Worm (Caenorhabditis elegans) whole organism, mixed stage, embryonic: ENCODE results near the gene F58F9.1.

Source experiments
- M03D4.4 ChIP-seq: sonication (generic microtip); optimal IDR thresholded peaks from 2 replicates; lab custom pipeline; 2017; ENCODE audit warnings: mild to moderate bottlenecking, missing genetic modification characterization, missing compliant biosample characterization
- bed-3 ChIP-seq: fragments of 200-800 bp; sonication (Bioruptor generic); optimal IDR thresholded peaks from 3 replicates; lab custom pipeline; 2018; ENCODE audit warnings: mild to moderate bottlenecking, missing genetic modification characterization, moderate library complexity, missing compliant biosample characterization
- blmp-1 ChIP-seq: fragments of 150-350 bp; optimal IDR thresholded peaks from 2 replicates; lab custom pipeline; 2014; ENCODE audit warnings: missing biosample characterization, missing genetic modification characterization
- ceh-43 ChIP-seq: fragments of 200-800 bp; sonication (Bioruptor generic); optimal IDR thresholded peaks from 2 replicates; lab custom pipeline; 2018; ENCODE audit warnings: mild to moderate bottlenecking, missing genetic modification characterization, moderate library complexity, missing compliant biosample characterization
- ceh-83 ChIP-seq: fragments of 200-800 bp; sonication (Bioruptor generic); optimal IDR thresholded peaks from 2 replicates; lab custom pipeline; 2018; ENCODE audit warnings: mild to moderate bottlenecking, missing genetic modification characterization, missing compliant biosample characterization
- ces-1 ChIP-seq: fragments of 150-350 bp; optimal IDR thresholded peaks from 2 replicates; lab custom pipeline; 2014; ENCODE audit warnings: missing biosample characterization, missing genetic modification reagents, missing genetic modification characterization
- cnd-1 ChIP-seq: fragments of 200-800 bp; sonication (Bioruptor generic); optimal IDR thresholded peaks from 2 replicates; lab custom pipeline; 2018; ENCODE audit warnings: mild to moderate bottlenecking, missing genetic modification characterization, missing compliant biosample characterization
- drap-1 ChIP-seq: fragments of 200-800 bp; sonication (Bioruptor generic); optimal IDR thresholded peaks from 3 replicates; lab custom pipeline; 2018; ENCODE audit warnings: mild to moderate bottlenecking, missing genetic modification characterization, missing compliant biosample characterization
- elt-3 ChIP-seq: fragments of 150-350 bp; optimal IDR thresholded peaks from 2 replicates; lab custom pipeline; 2014; ENCODE audit warnings: missing biosample characterization, missing genetic modification characterization
- flh-1 ChIP-seq: fragments of 200-800 bp; sonication (Bioruptor generic); optimal IDR thresholded peaks from 2 replicates; lab custom pipeline; 2018; ENCODE audit warnings: mild to moderate bottlenecking, missing genetic modification characterization, moderate library complexity, missing compliant biosample characterization
- ham-2 ChIP-seq: fragments of 200-800 bp; sonication (Bioruptor generic); optimal IDR thresholded peaks from 2 replicates; lab custom pipeline; 2018; ENCODE audit warnings: mild to moderate bottlenecking, missing genetic modification characterization, missing compliant biosample characterization
- hlh-1 ChIP-seq: fragments of 150-350 bp; optimal IDR thresholded peaks from 2 replicates; lab custom pipeline; 2014; ENCODE audit warnings: missing biosample characterization, missing genetic modification reagents, missing genetic modification characterization
- lin-13 ChIP-seq: fragments of 150-350 bp; optimal IDR thresholded peaks from 2 replicates; lab custom pipeline; 2014; ENCODE audit warnings: missing biosample characterization, missing genetic modification characterization
- lin-32 ChIP-seq: fragments of 200-800 bp; sonication (Bioruptor generic); optimal IDR thresholded peaks from 2 replicates; lab custom pipeline; 2018; ENCODE audit warnings: mild to moderate bottlenecking, missing genetic modification characterization, missing compliant biosample characterization
- lsy-2 ChIP-seq: fragments of 150-350 bp; optimal IDR thresholded peaks from 2 replicates; lab custom pipeline; 2014; ENCODE audit warnings: missing biosample characterization, missing genetic modification characterization
- mab-5 ChIP-seq: fragments of 150-350 bp; optimal IDR thresholded peaks from 2 replicates; lab custom pipeline; 2014; ENCODE audit warnings: missing biosample characterization, missing genetic modification characterization
- mep-1 ChIP-seq: fragments of 150-350 bp; optimal IDR thresholded peaks from 2 replicates; lab custom pipeline; 2017; ENCODE audit warnings: missing biosample characterization, missing genetic modification reagents, missing genetic modification characterization, inconsistent platforms
- nhr-2 ChIP-seq: fragments of 150-350 bp; optimal IDR thresholded peaks from 2 replicates; lab custom pipeline; 2014; ENCODE audit warnings: missing biosample characterization, missing genetic modification characterization
- nhr-237 ChIP-seq: fragments of 150-350 bp; optimal IDR thresholded peaks from 2 replicates; lab custom pipeline; 2014; ENCODE audit warnings: missing biosample characterization, missing genetic modification characterization
- nhr-28 ChIP-seq: fragments of 150-350 bp; optimal IDR thresholded peaks from 2 replicates; lab custom pipeline; 2014; ENCODE audit warnings: missing biosample characterization, missing genetic modification characterization
- pha-4 ChIP-seq: fragments of 150-350 bp; optimal IDR thresholded peaks from 2 replicates; lab custom pipeline; 2018; ENCODE audit warnings: missing biosample characterization, missing genetic modification reagents, missing genetic modification characterization
- sem-2 ChIP-seq: fragments of 200-800 bp; sonication (Bioruptor generic); optimal IDR thresholded peaks from 2 replicates; lab custom pipeline; 2018; ENCODE audit warnings: mild to moderate bottlenecking, missing genetic modification characterization, missing compliant biosample characterization
- snpc-4 ChIP-seq: fragments of 150-350 bp; optimal IDR thresholded peaks from 2 replicates; lab custom pipeline; 2014; ENCODE audit warnings: missing biosample characterization, missing genetic modification characterization
- sptf-1 ChIP-seq: sonication (generic microtip); optimal IDR thresholded peaks from 2 replicates; lab custom pipeline; 2017; ENCODE audit warnings: mild to moderate bottlenecking, missing genetic modification characterization, moderate library complexity, missing compliant biosample characterization
- unc-120 ChIP-seq: sonication (generic microtip); optimal IDR thresholded peaks from 2 replicates; lab custom pipeline; 2017; ENCODE audit warnings: missing genetic modification characterization, missing compliant biosample characterization; ENCODE audit not compliant: poor library complexity, severe bottlenecking
- unc-39 ChIP-seq: fragments of 150-350 bp; optimal IDR thresholded peaks from 2 replicates; lab custom pipeline; 2014; ENCODE audit warnings: missing biosample characterization, missing genetic modification characterization
- unc-62 ChIP-seq: fragments of 150-350 bp; optimal IDR thresholded peaks from 2 replicates; lab custom pipeline; 2014; ENCODE audit warnings: missing biosample characterization, missing genetic modification reagents, missing genetic modification characterization
- zip-8 ChIP-seq: fragments of 150-350 bp; optimal IDR thresholded peaks from 2 replicates; lab custom pipeline; 2014; ENCODE audit warnings: missing biosample characterization, missing genetic modification characterization
- ztf-11 ChIP-seq: fragments of 150-350 bp; optimal IDR thresholded peaks from 2 replicates; lab custom pipeline; 2014; ENCODE audit warnings: missing biosample characterization, missing genetic modification characterization

Gene F58F9.1

ce11 chrIV:6209337-6209736 is 40.3 kb upstream of the F58F9.1 start:
- TF ChIP-seq nhr-237 (no peak), zip-8 (tag; lab: Kevin White, UChicago) (peak; percentile 96)

- TF ChIP-seq pha-4 = no peak
- TF ChIP-seq snpc-4 (tag; lab: Kevin White, UChicago) = no peak
- TF ChIP-seq, all 35 proteins: peak for 0
Observed at ce11 chrIV:6210574-6210973, 39.1 kb upstream of the F58F9.1 start, which contains the start of the genes ugt-24 and C49A9.6. Gene ugt-24, minus strand, starts transcription at chrIV:6210720. Gene C49A9.6, plus strand, starts transcription at chrIV:6210936.

ce11 chrIV:6213403-6213802 is 36.2 kb upstream of the F58F9.1 start, which contains the start of gene C49A9.5:
Gene C49A9.5, plus strand, starts transcription at chrIV:6213673.
- no peak for TF ChIP-seq ces-1 (GFP tag; lab: Kevin White, UChicago)
- TF ChIP-seq sptf-1 (tag; lab: Kevin White, UChicago) = no peak
- no peak for TF ChIP-seq unc-62 (GFP tag; lab: Kevin White, UChicago)
- no peak for TF ChIP-seq ceh-83
- TF ChIP-seq unc-39 (tag; lab: Kevin White, UChicago) = no peak
- TF ChIP-seq drap-1 (GFP tag; lab: Kevin White, UChicago) = no peak
- TF ChIP-seq sem-2 (GFP tag; lab: Kevin White, UChicago) = no peak
- TF ChIP-seq zip-8 (tag; lab: Kevin White, UChicago) = no peak
- no peak for TF ChIP-seq ham-2
- no peak for TF ChIP-seq unc-120 (tag; lab: Kevin White, UChicago)
- no peak for TF ChIP-seq elt-3 (tag; lab: Kevin White, UChicago)
- no peak for TF ChIP-seq snpc-4 (tag; lab: Kevin White, UChicago)
- TF ChIP-seq lsy-2 = no peak
- TF ChIP-seq M03D4.4 (tag; lab: Kevin White, UChicago) = no peak
- TF ChIP-seq blmp-1 (tag; lab: Kevin White, UChicago) = no peak
- TF ChIP-seq cnd-1 (tag; lab: Kevin White, UChicago) = no peak
- TF ChIP-seq pha-4 = no peak
- no peak for TF ChIP-seq mab-5 (tag; lab: Kevin White, UChicago)
- TF ChIP-seq bed-3 (GFP tag; lab: Kevin White, UChicago) = no peak

ce11 chrIV:6217066-6217465 is 32.6 kb upstream of the F58F9.1 start, which contains the start of gene C49A9.9:
Gene C49A9.9, plus strand, starts transcription at chrIV:6217372.
- TF ChIP-seq zip-8 (tag; lab: Kevin White, UChicago) = no peak
- TF ChIP-seq ztf-11 (tag; lab: Kevin White, UChicago) = no peak
- TF ChIP-seq mep-1 (tag; lab: Kevin White, UChicago) = no peak

ce11 chrIV:6217503-6217902 is 32.1 kb upstream of the F58F9.1 start:
- TF ChIP-seq ces-1 (GFP tag; lab: Kevin White, UChicago) (no peak), lin-13 (tag; lab: Kevin White, UChicago) (no peak), elt-3 (tag; lab: Kevin White, UChicago) (no peak), lsy-2 (no peak), unc-39 (tag; lab: Kevin White, UChicago) (no peak), lin-32 (no peak), hlh-1 (no peak), mab-5 (tag; lab: Kevin White, UChicago) (no peak), M03D4.4 (tag; lab: Kevin White, UChicago) (no peak), nhr-28 (tag; lab: Kevin White, UChicago) (no peak), sem-2 (GFP tag; lab: Kevin White, UChicago) (no peak), unc-120 (tag; lab: Kevin White, UChicago) (no peak), ceh-43 (GFP tag; lab: Kevin White, UChicago) (no peak), flh-1 (GFP tag; lab: Kevin White, UChicago) (no peak), zip-8 (tag; lab: Kevin White, UChicago) (no peak), cnd-1 (tag; lab: Kevin White, UChicago) (no peak), unc-62 (GFP tag; lab: Kevin White, UChicago) (no peak), nhr-2 (tag; lab: Kevin White, UChicago) (no peak), bed-3 (GFP tag; lab: Kevin White, UChicago) (no peak)

ce11 chrIV:6219429-6219828 is 30.2 kb upstream of the F58F9.1 start, which contains the start of gene C49A9.4:
Gene C49A9.4, plus strand, starts transcription at chrIV:6219693.
- TF ChIP-seq mab-5 (tag; lab: Kevin White, UChicago) (no peak), ztf-11 (tag; lab: Kevin White, UChicago) (no peak), nhr-2 (tag; lab: Kevin White, UChicago) (no peak)
